Fruit fly (Drosophila melanogaster) Kc167 (cell line): Measurements from ENCODE around the gene BORCS6.

Experiments
- Myc ChIP-seq: fragments of >200 bp; optimal IDR thresholded peaks from 2 replicates; lab custom pipeline; 2017; ENCODE audit warnings: missing external identifiers
- Sin3A ChIP-seq: fragments of >200 bp; optimal IDR thresholded peaks from 2 replicates; lab custom pipeline; 2018; ENCODE audit warnings: missing external identifiers
- h ChIP-seq: fragments of >200 bp; optimal IDR thresholded peaks from 3 replicates; lab custom pipeline; 2018; ENCODE audit warnings: missing external identifiers
- insv ChIP-seq: fragments of >200 bp; optimal IDR thresholded peaks from 3 replicates; lab custom pipeline; 2018; ENCODE audit warnings: missing external identifiers
- psq ChIP-seq: fragments of >200 bp; optimal IDR thresholded peaks from 2 replicates; lab custom pipeline; 2017; ENCODE audit warnings: missing external identifiers
- ttk ChIP-seq: sonication (Bioruptor generic); optimal IDR thresholded peaks from 2 replicates; lab custom pipeline; 2017; ENCODE audit warnings: missing external identifiers

DNA sequence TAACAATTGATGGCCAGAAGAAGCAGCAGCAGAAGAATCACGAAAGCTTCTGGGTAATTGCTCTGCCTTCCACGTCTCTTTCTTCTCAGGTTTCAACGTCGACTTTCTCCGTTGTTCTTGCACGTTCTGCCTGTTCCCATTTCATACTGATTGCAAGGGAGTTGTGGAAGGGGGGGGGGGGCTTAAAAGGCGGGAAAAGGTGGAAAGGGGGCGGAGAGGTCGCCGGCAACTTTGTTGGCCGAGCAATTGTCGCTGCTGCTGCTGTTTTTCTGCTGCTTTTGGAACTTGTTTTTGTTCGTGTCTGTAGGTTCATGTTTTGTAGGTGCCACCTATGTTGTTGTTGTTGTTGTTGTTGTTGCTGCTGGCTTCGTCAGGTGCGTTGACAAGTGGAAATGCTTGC, 24.9 kb downstream of the BORCS6 start:
- no peak for TF ChIP-seq psq (lab: Kevin White, UChicago)
- no peak for TF ChIP-seq Myc (lab: Kevin White, UChicago)
- no peak for TF ChIP-seq h
- TF ChIP-seq Sin3A (lab: Kevin White, UChicago), result no peak
- TF ChIP-seq ttk (lab: Kevin White, UChicago), result no peak
- TF ChIP-seq insv, result no peak
